Worm (Caenorhabditis elegans) whole organism, mixed stage, embryonic: ENCODE data around the gene hsp-43.

ENCODE experiments used
- ces-1 ChIP-seq: fragments of 150-350 bp; optimal IDR thresholded peaks from 2 replicates; lab custom pipeline; 2014; ENCODE audit warnings: missing biosample characterization, missing genetic modification reagents, missing genetic modification characterization
- nhr-237 ChIP-seq: fragments of 150-350 bp; optimal IDR thresholded peaks from 2 replicates; lab custom pipeline; 2014; ENCODE audit warnings: missing biosample characterization, missing genetic modification characterization
- nhr-28 ChIP-seq: fragments of 150-350 bp; optimal IDR thresholded peaks from 2 replicates; lab custom pipeline; 2014; ENCODE audit warnings: missing biosample characterization, missing genetic modification characterization
- pha-4 ChIP-seq: fragments of 150-350 bp; optimal IDR thresholded peaks from 2 replicates; lab custom pipeline; 2018; ENCODE audit warnings: missing biosample characterization, missing genetic modification reagents, missing genetic modification characterization
- ztf-11 ChIP-seq: fragments of 150-350 bp; optimal IDR thresholded peaks from 2 replicates; lab custom pipeline; 2014; ENCODE audit warnings: missing biosample characterization, missing genetic modification characterization

DNA sequence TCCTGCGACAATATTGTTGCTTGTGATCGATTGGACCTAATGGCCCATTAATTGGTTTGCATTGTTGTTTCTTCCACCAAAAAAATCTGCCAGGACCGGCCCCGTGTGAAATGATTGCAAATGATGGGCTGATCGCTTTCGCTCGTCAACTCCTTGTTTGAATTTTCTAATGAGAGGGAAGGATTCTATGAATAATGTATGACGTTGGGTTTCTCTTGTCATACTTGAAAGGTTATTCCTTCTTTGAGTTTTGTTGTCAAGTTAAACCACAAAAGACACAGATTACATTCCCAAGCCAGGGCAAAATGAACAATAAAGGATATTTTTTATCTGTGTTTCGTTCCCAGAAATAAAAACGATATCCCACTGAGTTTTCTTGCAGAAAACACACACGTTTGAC is 41.4 kb upstream of the hsp-43 start:
- TF ChIP-seq nhr-237 (tag; lab: Kevin White, UChicago), result no peak
- TF ChIP-seq ces-1 (GFP tag; lab: Kevin White, UChicago), result no peak
- TF ChIP-seq pha-4, result no peak
- TF ChIP-seq nhr-28 (tag; lab: Kevin White, UChicago), result no peak
- TF ChIP-seq ztf-11 (tag; lab: Kevin White, UChicago), result no peak
